Fruit fly (Drosophila melanogaster): ENCODE data around the gene CG5391.
A peak's percentile ranks its signal among the peaks of the same experiment; 100 is the strongest.

CG5391 gene

dm6 chr3R:22358810-22359209 is 24.9 kb upstream of the CG5391 start (continued):
- peak; percentile 81 for TF ChIP-seq CG6689 (GFP tag; IDR thresholded peaks at IDR 0.05)
- peak; percentile 36 for TF ChIP-seq pnt (GFP tag; optimal IDR thresholded peaks at IDR 0.05)
- TF ChIP-seq usp (GFP tag; optimal IDR thresholded peaks at IDR 0.05): no peak
- TF ChIP-seq ranshi (GFP tag; IDR thresholded peaks at IDR 0.05): peak; percentile 56
- TF ChIP-seq bigmax (GFP tag; optimal IDR thresholded peaks at IDR 0.05): no peak
- peak in 1 of 2 experiments; percentile 52 for TF ChIP-seq Eip74EF (GFP tag; optimal IDR thresholded peaks at IDR 0.05)
- no peak for TF ChIP-seq CG13894 (tag; optimal IDR thresholded peaks at IDR 0.05)
- TF ChIP-seq CG3281 (GFP tag; optimal IDR thresholded peaks at IDR 0.05): peak; percentile 52
- TF ChIP-seq CG2678 (tag; optimal IDR thresholded peaks at IDR 0.05): peak; percentile 81
- peak; percentile 78 for TF ChIP-seq CG17829 (tag; optimal IDR thresholded peaks at IDR 0.05)
- peak; percentile 73 for TF ChIP-seq CG4424 (GFP tag; optimal IDR thresholded peaks at IDR 0.05)
- no peak for TF ChIP-seq jumu (GFP tag; optimal IDR thresholded peaks at IDR 0.05)
- TF ChIP-seq CG10462 (GFP tag; optimal IDR thresholded peaks at IDR 0.05): peak; percentile 66
- no peak for TF ChIP-seq Abd-B (GFP tag; optimal IDR thresholded peaks at IDR 0.05)
- peak; percentile 82 for TF ChIP-seq gem (tag; optimal IDR thresholded peaks at IDR 0.05)
- TF ChIP-seq lmd (GFP tag; IDR thresholded peaks at IDR 0.05): peak; percentile 54

- TF ChIP-seq stwl (tag; optimal IDR thresholded peaks at IDR 0.05): no peak
- no peak for TF ChIP-seq CG17186 (GFP tag; optimal IDR thresholded peaks at IDR 0.05)
- peak; percentile 17 for TF ChIP-seq Meics (GFP tag; optimal IDR thresholded peaks at IDR 0.05)
- no peak for TF ChIP-seq CG10979 (tag; optimal IDR thresholded peaks at IDR 0.05)
- TF ChIP-seq esg (GFP tag; conservative IDR thresholded peaks at IDR 0.05): no peak
- no peak for TF ChIP-seq zfh1 (GFP tag; IDR thresholded peaks at IDR 0.05)
- no peak for TF ChIP-seq Gsc (GFP tag; IDR thresholded peaks at IDR 0.05)
- TF ChIP-seq Aef1 (GFP tag; IDR thresholded peaks at IDR 0.05): no peak
- TF ChIP-seq Hsf (GFP tag; optimal IDR thresholded peaks at IDR 0.05): no peak
- no peak for TF ChIP-seq NfI (GFP tag; optimal IDR thresholded peaks at IDR 0.05)
- no peak for TF ChIP-seq dmrt11E (tag; optimal IDR thresholded peaks at IDR 0.05)
- no peak for TF ChIP-seq CG42726 (GFP tag; IDR thresholded peaks at IDR 0.05; ENCODE audit: partially characterized antibody)
- no peak for TF ChIP-seq CG12236 (GFP tag; optimal IDR thresholded peaks at IDR 0.05)
- TF ChIP-seq crc (GFP tag; optimal IDR thresholded peaks at IDR 0.05): no peak
- no peak for TF ChIP-seq cad (GFP tag; optimal IDR thresholded peaks at IDR 0.05)
- peak; percentile 19 for TF ChIP-seq lilli (GFP tag; optimal IDR thresholded peaks at IDR 0.05)
- no peak for TF ChIP-seq h (optimal IDR thresholded peaks at IDR 0.05)
- peak; percentile 13 for TF ChIP-seq CG12769 (tag; optimal IDR thresholded peaks at IDR 0.05)
- no peak for TF ChIP-seq Ets97D (GFP tag; optimal IDR thresholded peaks at IDR 0.05)
- TF ChIP-seq Ets65A (GFP tag): peak; percentile 45
- TF ChIP-seq CG17829 (tag; optimal IDR thresholded peaks at IDR 0.05): no peak
- peak; percentile 55 for TF ChIP-seq Med (GFP tag)
- TF ChIP-seq CG9797 (GFP tag; optimal IDR thresholded peaks at IDR 0.05): no peak
- no peak for TF ChIP-seq CG15269 (tag; optimal IDR thresholded peaks at IDR 0.05)
- TF ChIP-seq ssp (GFP tag; IDR thresholded peaks at IDR 0.05): no peak
- no peak for TF ChIP-seq CG12104 (GFP tag; optimal IDR thresholded peaks at IDR 0.05)
- 0 out of 2 replicates have a peak, but pooled peaks have one; percentile 35 for TF ChIP-seq Xrp1 (GFP tag; IDR thresholded peaks at IDR 0.05)
- peak; percentile 12 for TF ChIP-seq CG2678 (tag; optimal IDR thresholded peaks at IDR 0.05)
- no peak for TF ChIP-seq trem (tag; optimal IDR thresholded peaks at IDR 0.05)
- peak; percentile 22 for TF ChIP-seq Hmr (GFP tag; optimal IDR thresholded peaks at IDR 0.05)
- TF ChIP-seq CG10543 (GFP tag; optimal IDR thresholded peaks at IDR 0.05): no peak
- TF ChIP-seq Fer3 (tag; optimal IDR thresholded peaks at IDR 0.05): peak; percentile 18
- TF ChIP-seq CG9727 (GFP tag; optimal IDR thresholded peaks at IDR 0.05): peak; percentile 4
- TF ChIP-seq CG6854 (GFP tag; optimal IDR thresholded peaks at IDR 0.05): no peak
- TF ChIP-seq CG43689 (GFP tag; IDR thresholded peaks at IDR 0.05): no peak
- TF ChIP-seq CG18599 (GFP tag; optimal IDR thresholded peaks at IDR 0.05): peak; percentile 21
- no peak for TF ChIP-seq otp (GFP tag; IDR thresholded peaks at IDR 0.05)
Measured at dm6 chr3R:22357942-22358341, 24.0 kb upstream of the CG5391 start.

Measured in whole organism, embryonic.